Worm (Caenorhabditis elegans) whole organism, L3 larva: Measurements from ENCODE around the gene let-858.

Source experiments
- ZK546.5 ChIP-seq: sonication (generic microtip); optimal IDR thresholded peaks from 2 replicates; lab custom pipeline; 2017; ENCODE audit warnings: missing biosample characterization, missing genetic modification characterization
- egl-27 ChIP-seq: sonication (generic microtip); optimal IDR thresholded peaks from 4 replicates; lab custom pipeline; 2017; ENCODE audit warnings: missing biosample characterization, missing genetic modification reagents, missing genetic modification characterization
- fkh-10 ChIP-seq: sonication (generic microtip); optimal IDR thresholded peaks from 2 replicates; lab custom pipeline; 2017; ENCODE audit warnings: missing biosample characterization, missing genetic modification reagents, missing genetic modification characterization
- hmg-11 ChIP-seq: sonication (generic microtip); optimal IDR thresholded peaks from 2 replicates; lab custom pipeline; 2016; ENCODE audit warnings: missing genetic modification characterization, missing compliant biosample characterization
- lin-39 ChIP-seq: fragments of 150-350 bp; optimal IDR thresholded peaks from 2 replicates; lab custom pipeline; 2018; ENCODE audit warnings: missing biosample characterization, missing genetic modification reagents, missing genetic modification characterization
- nfya-1 ChIP-seq: sonication (generic microtip); optimal IDR thresholded peaks from 2 replicates; lab custom pipeline; 2017; ENCODE audit warnings: missing genetic modification characterization, mild to moderate bottlenecking, missing compliant biosample characterization, antibody characterized with exemption, moderate library complexity; ENCODE audit not compliant: insufficient read depth
- nhr-12 ChIP-seq: fragments of 150-350 bp; optimal IDR thresholded peaks from 2 replicates; lab custom pipeline; 2014; ENCODE audit warnings: missing biosample characterization, missing genetic modification characterization
- nhr-28 ChIP-seq: fragments of 150-350 bp; optimal IDR thresholded peaks from 2 replicates; lab custom pipeline; 2014; ENCODE audit warnings: missing biosample characterization, missing genetic modification characterization
- nhr-76 ChIP-seq: fragments of 150-350 bp; sonication (generic microtip); optimal IDR thresholded peaks from 5 replicates; lab custom pipeline; 2014; ENCODE audit warnings: missing biosample characterization, missing genetic modification characterization
- pha-4 ChIP-seq: fragments of 150-350 bp; optimal IDR thresholded peaks from 2 replicates; lab custom pipeline; 2014; ENCODE audit warnings: missing biosample characterization, missing genetic modification reagents, missing genetic modification characterization
- sea-2 ChIP-seq: fragments of 150-350 bp; sonication (generic microtip); optimal IDR thresholded peaks from 4 replicates; lab custom pipeline; 2014; ENCODE audit warnings: missing biosample characterization, missing genetic modification reagents, missing genetic modification characterization
- skn-1 ChIP-seq: fragments of 150-350 bp; optimal IDR thresholded peaks from 2 replicates; lab custom pipeline; 2014; ENCODE audit warnings: missing biosample characterization, missing genetic modification characterization
- tbx-2 ChIP-seq: sonication (generic microtip); optimal IDR thresholded peaks from 2 replicates; lab custom pipeline; 2016; ENCODE audit warnings: mild to moderate bottlenecking, missing genetic modification characterization, missing compliant biosample characterization
- unc-39 ChIP-seq: sonication (generic microtip); optimal IDR thresholded peaks from 4 replicates; lab custom pipeline; 2017; ENCODE audit warnings: missing biosample characterization, missing genetic modification characterization

- TF ChIP-seq hmg-11 (no peak), nhr-12 (tag; lab: Kevin White, UChicago) (no peak), sea-2 (GFP tag; lab: Kevin White, UChicago) (no peak), fkh-10 (GFP tag; lab: Kevin White, UChicago) (no peak), unc-39 (no peak), nhr-28 (tag; lab: Kevin White, UChicago) (no peak), pha-4 (tag; lab: Kevin White, UChicago) (no peak), nhr-76 (tag; lab: Kevin White, UChicago) (no peak), egl-27 (no peak), nfya-1 (tag; lab: Kevin White, UChicago) (no peak), tbx-2 (no peak), skn-1 (tag; lab: Kevin White, UChicago) (no peak), lin-39 (tag; lab: Kevin White, UChicago) (no peak), ZK546.5 (tag; lab: Kevin White, UChicago) (no peak)
Measured at ce11 chrII:11013667-11014066, 8.5 kb upstream of the let-858 start, which contains the start of gene col-81.
